Fruit fly (Drosophila melanogaster) whole organism, embryonic: ENCODE measurements around the gene nbs.

Source experiments
- Ada2b ChIP-seq: fragments of 200-800 bp; sonication (Bioruptor generic); IDR thresholded peaks from 2 replicates; pipeline ENCODE4 v1.3.6; 2022; ENCODE audit warnings: missing biosample characterization, missing genetic modification characterization
- Adf1 ChIP-seq: fragments of 200-800 bp; sonication (Bioruptor generic); IDR thresholded peaks from 2 replicates; pipeline ENCODE4 v1.3.6; 2022; ENCODE audit warnings: missing biosample characterization, missing genetic modification characterization
- BEAF-32 ChIP-seq: fragments of 200-800 bp; sonication (Bioruptor generic); optimal IDR thresholded peaks from 3 replicates; lab custom pipeline; 2017; ENCODE audit warnings: missing biosample characterization, missing genetic modification characterization, mild to moderate bottlenecking, moderate library complexity, missing genetic modification reagents
- Bteb2 ChIP-seq: fragments of 200-800 bp; sonication (Bioruptor generic); optimal IDR thresholded peaks from 2 replicates; lab custom pipeline; 2016; ENCODE audit warnings: missing biosample characterization, missing genetic modification characterization
- CG10462 ChIP-seq: fragments of 200-800 bp; sonication (Bioruptor generic); optimal IDR thresholded peaks from 2 replicates; lab custom pipeline; 2016; ENCODE audit warnings: missing biosample characterization, missing genetic modification characterization
- CG12769 ChIP-seq: fragments of 200-800 bp; sonication (Bioruptor generic); optimal IDR thresholded peaks from 2 replicates; lab custom pipeline; 2019; ENCODE audit warnings: missing biosample characterization, mild to moderate bottlenecking, missing genetic modification characterization, moderate library complexity
- CG12942 ChIP-seq: fragments of 200-800 bp; sonication (Bioruptor generic); optimal IDR thresholded peaks from 3 replicates; lab custom pipeline; 2016; ENCODE audit warnings: missing biosample characterization, missing genetic modification characterization
- CG13123 ChIP-seq: fragments of 200-800 bp; sonication (Bioruptor generic); optimal IDR thresholded peaks from 2 replicates; lab custom pipeline; 2016; ENCODE audit warnings: missing biosample characterization, missing genetic modification characterization
- CG13296 ChIP-seq: fragments of 200-800 bp; sonication (Bioruptor generic); optimal IDR thresholded peaks from 3 replicates; lab custom pipeline; 2018; ENCODE audit warnings: missing biosample characterization, mild to moderate bottlenecking, missing genetic modification characterization
- CG17385 ChIP-seq: fragments of 200-800 bp; sonication (Bioruptor generic); optimal IDR thresholded peaks from 3 replicates; lab custom pipeline; 2018; ENCODE audit warnings: missing biosample characterization, mild to moderate bottlenecking, missing genetic modification characterization
- CG17568 ChIP-seq: fragments of 200-800 bp; sonication (Bioruptor generic); optimal IDR thresholded peaks from 2 replicates; lab custom pipeline; 2018; ENCODE audit warnings: missing biosample characterization, mild to moderate bottlenecking, missing genetic modification characterization, moderate library complexity
- CG17829 ChIP-seq: fragments of 200-800 bp; optimal IDR thresholded peaks from 2 replicates; lab custom pipeline; 2019; ENCODE audit warnings: missing biosample characterization, mild to moderate bottlenecking, missing genetic modification characterization, moderate library complexity
- CG30020 ChIP-seq: fragments of 200-800 bp; optimal IDR thresholded peaks from 2 replicates; lab custom pipeline; 2019; ENCODE audit warnings: missing biosample characterization, mild to moderate bottlenecking, missing genetic modification characterization, moderate library complexity
- CG32767 ChIP-seq: fragments of 200-800 bp; sonication (Bioruptor generic); IDR thresholded peaks from 2 replicates; pipeline ENCODE4 v1.3.6; 2022; ENCODE audit warnings: missing biosample characterization, missing genetic modification characterization
- CG6175 ChIP-seq: fragments of 200-800 bp; sonication (Bioruptor generic); IDR thresholded peaks from 3 replicates; pipeline ENCODE4 v1.3.6; 2022; ENCODE audit warnings: missing biosample characterization, missing genetic modification characterization
- CG6654 ChIP-seq: fragments of 200-800 bp; sonication (Bioruptor generic); optimal IDR thresholded peaks from 2 replicates; lab custom pipeline; 2017; ENCODE audit warnings: missing biosample characterization, mild to moderate bottlenecking, missing genetic modification characterization
- CG6689 ChIP-seq: fragments of 200-800 bp; sonication (Bioruptor generic); IDR thresholded peaks from 2 replicates; pipeline ENCODE4 v1.3.6; 2022; ENCODE audit warnings: missing biosample characterization, missing genetic modification characterization
- CG7357 ChIP-seq: fragments of 200-800 bp; sonication (Bioruptor generic); IDR thresholded peaks from 3 replicates; pipeline ENCODE4 v1.3.6; 2022; ENCODE audit warnings: missing biosample characterization, missing genetic modification characterization
- CG7928 ChIP-seq: fragments of 200-800 bp; sonication (Bioruptor generic); optimal IDR thresholded peaks from 2 replicates; lab custom pipeline; 2017; ENCODE audit warnings: missing biosample characterization, mild to moderate bottlenecking, missing genetic modification characterization
- E2f2 ChIP-seq: fragments of 200-800 bp; sonication (Bioruptor generic); IDR thresholded peaks from 2 replicates; pipeline ENCODE4 v1.3.6; 2022; ENCODE audit warnings: missing biosample characterization, missing genetic modification characterization
- Fer3 ChIP-seq: fragments of 200-800 bp; sonication (Bioruptor generic); optimal IDR thresholded peaks from 2 replicates; lab custom pipeline; 2018; ENCODE audit warnings: missing biosample characterization, mild to moderate bottlenecking, missing genetic modification characterization, moderate library complexity
- Gug ChIP-seq: fragments of 200-800 bp; sonication (Bioruptor generic); IDR thresholded peaks from 4 replicates; pipeline ENCODE4 v1.3.6; 2022; ENCODE audit warnings: missing biosample characterization, missing genetic modification characterization
- H2.0 ChIP-seq: fragments of 200-800 bp; sonication (Bioruptor generic); IDR thresholded peaks from 2 replicates; pipeline ENCODE4 v1.3.6; 2022; ENCODE audit warnings: missing biosample characterization, missing genetic modification characterization
- Jarid2 ChIP-seq: fragments of 200-800 bp; sonication (Bioruptor generic); optimal IDR thresholded peaks from 3 replicates; lab custom pipeline; 2017; ENCODE audit warnings: mild to moderate bottlenecking, missing biosample characterization, missing genetic modification reagents, missing genetic modification characterization
- Lim3 ChIP-seq: fragments of 200-800 bp; sonication (Bioruptor generic); IDR thresholded peaks from 2 replicates; pipeline ENCODE4 v1.3.6; 2022; ENCODE audit warnings: missing biosample characterization, missing genetic modification characterization
- Mes4 ChIP-seq: fragments of 200-800 bp; sonication (Bioruptor generic); optimal IDR thresholded peaks from 2 replicates; lab custom pipeline; 2016; ENCODE audit warnings: missing biosample characterization, missing genetic modification characterization
- NFAT ChIP-seq: fragments of 200-800 bp; sonication (Bioruptor generic); IDR thresholded peaks from 2 replicates; pipeline ENCODE4 v1.3.6; 2022; ENCODE audit warnings: missing biosample characterization, missing genetic modification characterization
- Nf-YC ChIP-seq: fragments of 200-800 bp; optimal IDR thresholded peaks from 3 replicates; lab custom pipeline; 2019; ENCODE audit warnings: missing biosample characterization, mild to moderate bottlenecking, missing genetic modification characterization, moderate library complexity
- Oaz ChIP-seq: fragments of 200-800 bp; sonication (Bioruptor generic); IDR thresholded peaks from 2 replicates; pipeline ENCODE4 v1.3.6; 2022; ENCODE audit warnings: missing biosample characterization, missing genetic modification characterization
- Side ChIP-seq: fragments of 200-800 bp; sonication (Bioruptor generic); optimal IDR thresholded peaks from 2 replicates; lab custom pipeline; 2016; ENCODE audit warnings: missing biosample characterization, missing genetic modification characterization
- Sox102F ChIP-seq: fragments of 200-800 bp; sonication (Bioruptor generic); optimal IDR thresholded peaks from 2 replicates; lab custom pipeline; 2018; ENCODE audit warnings: missing biosample characterization, mild to moderate bottlenecking, missing genetic modification characterization, moderate library complexity
- Stat92E ChIP-seq, 3 experiments: fragments of >200 bp in 2 of 3; fragments of 200-800 bp in 1 of 3; sonication (Bioruptor generic) in 1 of 3; optimal IDR thresholded peaks; 2 replicates each; lab custom pipeline; 2017 to 2019; ENCODE audit warnings: missing biosample characterization in 3 of 3, missing genetic modification characterization in 3 of 3, mild to moderate bottlenecking in 1 of 3, moderate library complexity in 1 of 3
- Usf ChIP-seq: fragments of 200-800 bp; sonication (Bioruptor generic); optimal IDR thresholded peaks from 2 replicates; lab custom pipeline; 2017; ENCODE audit warnings: missing genotype, missing biosample characterization, missing genetic modification characterization
- ap ChIP-seq: fragments of 200-800 bp; sonication (Bioruptor generic); IDR thresholded peaks from 2 replicates; pipeline ENCODE4 v1.3.6; 2022; ENCODE audit warnings: missing biosample characterization, missing genetic modification characterization
- chinmo ChIP-seq: fragments of 200-800 bp; sonication (Bioruptor generic); IDR thresholded peaks from 4 replicates; pipeline ENCODE4 v1.3.6; 2022; ENCODE audit warnings: missing biosample characterization, missing genetic modification characterization; ENCODE audit not compliant: partially characterized antibody
- fd102C ChIP-seq: fragments of 200-800 bp; sonication (Bioruptor generic); optimal IDR thresholded peaks from 2 replicates; lab custom pipeline; 2018; ENCODE audit warnings: missing biosample characterization, mild to moderate bottlenecking, missing genetic modification characterization, moderate library complexity
- fd96Cb ChIP-seq: fragments of 200-800 bp; sonication (Bioruptor generic); optimal IDR thresholded peaks from 2 replicates; lab custom pipeline; 2018; ENCODE audit warnings: missing biosample characterization, mild to moderate bottlenecking, missing genetic modification characterization, moderate library complexity
- lab ChIP-seq: fragments of 200-800 bp; sonication (Bioruptor generic); optimal IDR thresholded peaks from 3 replicates; lab custom pipeline; 2017; ENCODE audit warnings: missing biosample characterization, missing genetic modification characterization, mild to moderate bottlenecking, moderate library complexity, missing genetic modification reagents
- lmd ChIP-seq: fragments of 200-800 bp; sonication (Bioruptor generic); IDR thresholded peaks from 2 replicates; pipeline ENCODE4 v1.3.6; 2022; ENCODE audit warnings: missing biosample characterization, missing genetic modification characterization
- otp ChIP-seq: fragments of 200-800 bp; sonication (Bioruptor generic); IDR thresholded peaks from 3 replicates; pipeline ENCODE4, ENCODE4 v1.3.6; 2022; ENCODE audit warnings: missing biosample characterization, missing genetic modification characterization
- pfk ChIP-seq: fragments of 200-800 bp; sonication (Bioruptor generic); optimal IDR thresholded peaks from 2 replicates; lab custom pipeline; 2018; ENCODE audit warnings: missing biosample characterization, mild to moderate bottlenecking, missing genetic modification characterization, moderate library complexity
- salm ChIP-seq: fragments of 200-800 bp; sonication (Bioruptor generic); optimal IDR thresholded peaks from 2 replicates; lab custom pipeline; 2018; ENCODE audit warnings: missing biosample characterization, mild to moderate bottlenecking, missing genetic modification characterization
- sens-2 ChIP-seq: fragments of 200-800 bp; sonication (Bioruptor generic); IDR thresholded peaks from 2 replicates; pipeline ENCODE4 v1.3.6; 2022; ENCODE audit warnings: missing biosample characterization, missing genetic modification characterization
- slou ChIP-seq: fragments of 200-800 bp; sonication (Bioruptor generic); optimal IDR thresholded peaks from 3 replicates; lab custom pipeline; 2016; ENCODE audit warnings: missing biosample characterization, missing genetic modification characterization
- stc ChIP-seq: fragments of 200-800 bp; sonication (Bioruptor generic); IDR thresholded peaks from 2 replicates; pipeline ENCODE4 v1.3.6; 2022; ENCODE audit warnings: missing biosample characterization, missing genetic modification characterization
- z ChIP-seq: fragments of 200-800 bp; sonication (Bioruptor generic); IDR thresholded peaks from 3 replicates; pipeline ENCODE4 v1.3.6; 2022; ENCODE audit warnings: missing biosample characterization, missing genetic modification characterization
- zen2 ChIP-seq: fragments of 200-800 bp; sonication (Bioruptor generic); IDR thresholded peaks from 3 replicates; pipeline ENCODE4 v1.3.6; 2022; ENCODE audit warnings: missing biosample characterization, missing genetic modification characterization; ENCODE audit not compliant: partially characterized antibody

Gene nbs

DNA sequence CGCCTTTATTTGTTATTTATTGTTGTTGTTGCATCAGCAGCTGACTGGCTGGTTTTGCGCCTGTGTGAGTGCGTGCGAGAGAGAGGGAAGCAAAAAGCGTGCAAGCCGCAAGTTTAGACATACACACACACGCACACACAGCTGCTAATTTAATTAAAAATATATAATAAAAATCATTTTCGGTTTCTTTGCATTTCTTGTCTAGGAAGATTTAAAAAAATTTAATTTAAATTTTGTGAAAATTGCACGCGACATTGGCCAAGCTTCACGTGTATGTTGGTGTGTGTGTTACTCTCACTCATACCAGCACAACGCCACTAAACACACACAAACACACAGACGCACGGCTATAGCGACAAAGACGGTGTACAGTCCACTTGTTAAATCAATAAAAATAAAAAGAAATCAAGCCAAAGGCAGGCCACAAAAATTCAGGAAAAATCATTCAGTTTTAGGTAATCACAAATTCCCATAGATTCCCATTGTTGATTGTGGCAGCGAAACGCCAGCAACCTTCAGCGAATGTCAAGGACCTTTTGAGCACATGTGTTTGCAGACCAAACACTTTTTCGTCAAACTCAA, 29.4 kb downstream of the nbs start (continued):
- 0 out of 2 replicates have a peak, but pooled peaks have one; percentile 16 for TF ChIP-seq CG32767 (GFP tag; lab: Robert Waterston, UW)
- no peak for TF ChIP-seq CG13123 (GFP tag; lab: Kevin White, UChicago)
- TF ChIP-seq stc (GFP tag; lab: Robert Waterston, UW), result peak; percentile 57; the same call in 1 of the 2 replicates
- peak; percentile 6; the same call in 1 of the 2 replicates for TF ChIP-seq Adf1 (GFP tag; lab: Robert Waterston, UW)
- TF ChIP-seq CG12769, result no peak
- TF ChIP-seq otp, result peak; percentile 33; the same call in 1 of the 3 replicates
- TF ChIP-seq BEAF-32 (GFP tag; lab: Kevin White, UChicago), result no peak

DNA sequence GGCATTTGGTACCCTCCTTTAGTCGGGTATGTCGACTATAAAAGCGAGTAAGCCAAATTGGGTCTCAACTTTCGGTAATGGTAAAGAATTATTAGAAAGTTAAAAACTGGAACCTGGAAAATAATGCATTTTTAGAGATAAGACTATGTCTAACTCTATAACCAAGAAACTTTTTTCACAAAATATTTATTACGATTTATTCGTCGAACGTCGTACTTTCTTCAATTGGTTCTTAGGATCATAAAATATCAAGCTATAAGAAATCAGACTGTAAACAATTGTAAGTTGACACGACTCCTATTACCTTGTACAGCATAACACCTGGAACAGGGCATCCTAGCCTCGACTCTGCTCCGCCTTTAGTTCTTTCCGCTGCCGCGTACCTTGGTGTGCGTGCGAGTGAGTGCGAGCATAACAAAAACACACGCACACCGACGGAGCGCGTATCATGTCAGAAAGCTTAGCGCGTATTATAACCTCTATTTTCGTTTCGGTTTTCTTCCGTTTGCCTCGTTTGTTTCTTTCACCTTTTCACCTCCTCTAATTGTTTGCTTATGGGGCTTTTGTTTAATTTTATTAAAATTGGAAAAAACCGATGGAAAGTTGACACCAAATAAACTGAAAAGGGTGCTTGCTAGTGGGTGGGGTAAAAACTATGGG, 30.0 kb downstream of the nbs start:
- TF ChIP-seq ap (GFP tag; lab: Robert Waterston, UW), result peak; percentile 75; the same call in 1 of the 2 replicates
- TF ChIP-seq slou (GFP tag; lab: Kevin White, UChicago), result peak; percentile 95
- peak; percentile 86 for TF ChIP-seq Jarid2
- peak; percentile 91 for TF ChIP-seq CG6654 (GFP tag; lab: Kevin White, UChicago)
- TF ChIP-seq CG17829 (tag; lab: Kevin White, UChicago), result peak; percentile 94
- TF ChIP-seq chinmo, result 0 out of 4 replicates have a peak, but pooled peaks have one; percentile 16
- peak; percentile 95 for TF ChIP-seq CG13296
- peak; percentile 86 for TF ChIP-seq CG17568
- peak; percentile 93 for TF ChIP-seq lmd (GFP tag; lab: Robert Waterston, UW)
- peak; percentile 90 for TF ChIP-seq Fer3 (tag; lab: Kevin White, UChicago)
- TF ChIP-seq Stat92E (GFP tag; optimal IDR thresholded peaks at IDR 0.05; lab: Kevin White, UChicago), result peak in 1 of 3 experiments; percentile 46
- no peak for TF ChIP-seq zen2 (GFP tag; lab: Robert Waterston, UW)
- peak; percentile 93 for TF ChIP-seq CG17385 (GFP tag; lab: Kevin White, UChicago)
- peak; percentile 85 for TF ChIP-seq Ada2b (GFP tag; lab: Robert Waterston, UW)
- TF ChIP-seq Oaz (GFP tag; lab: Robert Waterston, UW), result peak; percentile 82
- peak; percentile 68 for TF ChIP-seq Lim3 (GFP tag; lab: Robert Waterston, UW)
- peak; percentile 81 for TF ChIP-seq salm (tag; lab: Kevin White, UChicago)
- TF ChIP-seq CG6175 (GFP tag; lab: Robert Waterston, UW), result peak; percentile 79; the same call in 1 of the 3 replicates
- peak; percentile 97 for TF ChIP-seq lab (GFP tag; lab: Kevin White, UChicago)
- TF ChIP-seq fd102C, result peak; percentile 16
- TF ChIP-seq Sox102F, result peak; percentile 93
- peak; percentile 95 for TF ChIP-seq Mes4 (GFP tag; lab: Kevin White, UChicago)
- no peak for TF ChIP-seq z (GFP tag; lab: Robert Waterston, UW)
- TF ChIP-seq Bteb2, result peak; percentile 96
- TF ChIP-seq sens-2 (GFP tag; lab: Robert Waterston, UW), result peak; percentile 59; the same call in 1 of the 2 replicates
- TF ChIP-seq CG7928 (GFP tag; lab: Kevin White, UChicago), result peak; percentile 74
- TF ChIP-seq Nf-YC (tag; lab: Kevin White, UChicago), result peak; percentile 87
- TF ChIP-seq fd96Cb (tag; lab: Kevin White, UChicago), result peak; percentile 94
- peak; percentile 92 for TF ChIP-seq CG12942 (GFP tag; lab: Kevin White, UChicago)
- TF ChIP-seq Usf (GFP tag; lab: Kevin White, UChicago), result peak; percentile 93
- peak; percentile 94 for TF ChIP-seq CG6689 (GFP tag; lab: Robert Waterston, UW)
- TF ChIP-seq CG10462 (GFP tag; lab: Kevin White, UChicago), result peak; percentile 93
- TF ChIP-seq NFAT, result peak; percentile 76
- peak; percentile 81 for TF ChIP-seq CG30020 (tag; lab: Kevin White, UChicago)
- peak; percentile 88 for TF ChIP-seq H2.0 (GFP tag; lab: Robert Waterston, UW)
- peak; percentile 97 for TF ChIP-seq Side (GFP tag; lab: Kevin White, UChicago)
- TF ChIP-seq E2f2, result peak; percentile 62
- TF ChIP-seq Gug (GFP tag; lab: Robert Waterston, UW), result peak; percentile 91
- TF ChIP-seq pfk (GFP tag; lab: Kevin White, UChicago), result no peak
- peak; percentile 84; the same call in 2 of the 3 replicates for TF ChIP-seq CG7357
